Fruit fly (Drosophila melanogaster): ENCODE data around the gene Reph.

Reph gene

dm6 chr2L:3773624-3773978, 29.7 kb upstream of the Reph start:
- TF ChIP-seq Usf (GFP tag; optimal IDR thresholded peaks at IDR 0.05) (no peak), unpg (GFP tag; optimal IDR thresholded peaks at IDR 0.05) (no peak), CG13894 (tag; optimal IDR thresholded peaks at IDR 0.05) (peak; percentile 68), nom (GFP tag; optimal IDR thresholded peaks at IDR 0.05) (peak; percentile 54), CG15073 (GFP tag; optimal IDR thresholded peaks at IDR 0.05) (no peak), Deaf1 (tag; optimal IDR thresholded peaks at IDR 0.05) (peak; percentile 58), onecut (GFP tag; IDR thresholded peaks at IDR 0.05) (no peak), Elba2 (GFP tag; optimal IDR thresholded peaks at IDR 0.05) (no peak), CG6689 (GFP tag; IDR thresholded peaks at IDR 0.05) (no peak), chinmo (GFP tag; IDR thresholded peaks at IDR 0.05; ENCODE audit: partially characterized antibody) (peak; percentile 83; the same call in 2 of the 4 replicates), CG13775 (GFP tag; optimal IDR thresholded peaks at IDR 0.05) (no peak), CG17385 (GFP tag; optimal IDR thresholded peaks at IDR 0.05) (no peak), kni (GFP tag; optimal IDR thresholded peaks at IDR 0.05) (peak; percentile 61), Oli (tag; optimal IDR thresholded peaks at IDR 0.05) (no peak), sd (tag; optimal IDR thresholded peaks at IDR 0.05) (peak; percentile 18), pros (GFP tag; optimal IDR thresholded peaks at IDR 0.05) (peak; percentile 32)

- TF ChIP-seq CG4820 (GFP tag; optimal IDR thresholded peaks at IDR 0.05): peak; percentile 40
- no peak for TF ChIP-seq zf30C (GFP tag; optimal IDR thresholded peaks at IDR 0.05)
- TF ChIP-seq D19B (GFP tag; optimal IDR thresholded peaks at IDR 0.05): peak; percentile 95
- TF ChIP-seq CG11456 (GFP tag; IDR thresholded peaks at IDR 0.05): peak; percentile 53; the same call in 1 of the 3 replicates
- peak in 1 of 3 experiments; percentile 67 for TF ChIP-seq lola (GFP tag; optimal IDR thresholded peaks at IDR 0.05)
- peak; percentile 30; the same call in 1 of the 2 replicates for TF ChIP-seq CG17328 (GFP tag; IDR thresholded peaks at IDR 0.05)
- TF ChIP-seq klu (GFP tag; IDR thresholded peaks at IDR 0.05): 0 out of 2 replicates have a peak, but pooled peaks have one; percentile 7
- no peak for TF ChIP-seq CG3726 (GFP tag; IDR thresholded peaks at IDR 0.05)
- peak; percentile 65 for TF ChIP-seq pros (GFP tag; optimal IDR thresholded peaks at IDR 0.05)
- peak; percentile 74 for TF ChIP-seq CG9727 (GFP tag; optimal IDR thresholded peaks at IDR 0.05)
- TF ChIP-seq H15 (GFP tag; IDR thresholded peaks at IDR 0.05): 0 out of 3 replicates have a peak, but pooled peaks have one; percentile 38
- TF ChIP-seq D19A (tag; optimal IDR thresholded peaks at IDR 0.05): peak; percentile 36
- no peak for TF ChIP-seq CG6854 (GFP tag; optimal IDR thresholded peaks at IDR 0.05)
- TF ChIP-seq ttk (GFP tag; IDR thresholded peaks at IDR 0.05): peak; percentile 33; the same call in 1 of the 2 replicates
- TF ChIP-seq zfh2 (GFP tag; optimal IDR thresholded peaks at IDR 0.05): no peak
- peak; percentile 78 for TF ChIP-seq dmrt11E (tag; optimal IDR thresholded peaks at IDR 0.05)
- TF ChIP-seq emc (GFP tag; optimal IDR thresholded peaks at IDR 0.05): no peak
- no peak for TF ChIP-seq Adf1 (GFP tag; IDR thresholded peaks at IDR 0.05)
- TF ChIP-seq Hand (GFP tag; optimal IDR thresholded peaks at IDR 0.05): no peak
- peak; percentile 41 for TF ChIP-seq CoRest (tag; optimal IDR thresholded peaks at IDR 0.05)
- TF ChIP-seq nmo (GFP tag; optimal IDR thresholded peaks at IDR 0.05): peak; percentile 72
- TF ChIP-seq CG8944 (GFP tag; optimal IDR thresholded peaks at IDR 0.05): no peak
- peak; percentile 43 for TF ChIP-seq CG7839 (tag; optimal IDR thresholded peaks at IDR 0.05)
- TF ChIP-seq CG11247 (GFP tag; IDR thresholded peaks at IDR 0.05): no peak
- TF ChIP-seq CG14710 (tag; optimal IDR thresholded peaks at IDR 0.05): peak; percentile 51
- TF ChIP-seq Hr51 (GFP tag; optimal IDR thresholded peaks at IDR 0.05): peak in 1 of 2 experiments; percentile 40
- peak; percentile 74 for TF ChIP-seq CG18262 (tag; optimal IDR thresholded peaks at IDR 0.05)
- TF ChIP-seq Usf (GFP tag; optimal IDR thresholded peaks at IDR 0.05): peak; percentile 18
- TF ChIP-seq E2f2 (GFP tag; IDR thresholded peaks at IDR 0.05): no peak; the same call in 1 of the 2 replicates
- TF ChIP-seq CG18599 (GFP tag; optimal IDR thresholded peaks at IDR 0.05): no peak
- no peak for TF ChIP-seq pzg (GFP tag; optimal IDR thresholded peaks at IDR 0.05)
- no peak for TF ChIP-seq CG2129 (GFP tag; IDR thresholded peaks at IDR 0.05; ENCODE audit: partially characterized antibody)
- TF ChIP-seq pan (optimal IDR thresholded peaks at IDR 0.05): peak in 1 of 2 experiments; percentile 76
- peak in 1 of 2 experiments; percentile 33 for TF ChIP-seq pan (GFP tag; optimal IDR thresholded peaks at IDR 0.05 in 1 of 2, IDR thresholded peaks at IDR 0.05 in 1 of 2)
Observed at dm6 chr2L:3775767-3776351, 27.5 kb upstream of the Reph start.
